Fruit fly (Drosophila melanogaster) whole organism, embryonic: ENCODE data around the gene CG4424.

Experiments
- Adf1 ChIP-seq: fragments of 200-800 bp; sonication (Bioruptor generic); IDR thresholded peaks from 2 replicates; pipeline ENCODE4 v1.3.6; 2022; ENCODE audit warnings: missing biosample characterization, missing genetic modification characterization
- BtbVII ChIP-seq: fragments of 200-800 bp; sonication (Bioruptor generic); optimal IDR thresholded peaks from 3 replicates; lab custom pipeline; 2017; ENCODE audit warnings: missing biosample characterization, mild to moderate bottlenecking, missing genetic modification characterization
- CG12236 ChIP-seq: fragments of 200-800 bp; sonication (Bioruptor generic); optimal IDR thresholded peaks from 2 replicates; lab custom pipeline; 2016; ENCODE audit warnings: missing biosample characterization, missing genetic modification characterization
- CG12942 ChIP-seq: fragments of 200-800 bp; sonication (Bioruptor generic); optimal IDR thresholded peaks from 3 replicates; lab custom pipeline; 2016; ENCODE audit warnings: missing biosample characterization, missing genetic modification characterization
- CG15011 ChIP-seq: fragments of 200-800 bp; sonication (Bioruptor generic); optimal IDR thresholded peaks from 3 replicates; lab custom pipeline; 2018; ENCODE audit warnings: missing biosample characterization, mild to moderate bottlenecking, missing genetic modification characterization
- CG15479 ChIP-seq: fragments of 200-800 bp; sonication (Bioruptor generic); optimal IDR thresholded peaks from 3 replicates; lab custom pipeline; 2019; ENCODE audit warnings: missing biosample characterization, mild to moderate bottlenecking, missing genetic modification characterization, moderate library complexity
- CG17829 ChIP-seq: fragments of 200-800 bp; optimal IDR thresholded peaks from 2 replicates; lab custom pipeline; 2019; ENCODE audit warnings: missing biosample characterization, mild to moderate bottlenecking, missing genetic modification characterization, moderate library complexity
- CG2129 ChIP-seq: fragments of 200-800 bp; sonication (Bioruptor generic); IDR thresholded peaks from 2 replicates; pipeline ENCODE4 v1.3.6; 2022; ENCODE audit warnings: missing biosample characterization, missing genetic modification characterization; ENCODE audit not compliant: partially characterized antibody
- CG2712 ChIP-seq: fragments of 200-800 bp; optimal IDR thresholded peaks from 3 replicates; lab custom pipeline; 2019; ENCODE audit warnings: missing biosample characterization, mild to moderate bottlenecking, missing genetic modification characterization, moderate library complexity
- CG31365 ChIP-seq: fragments of 200-800 bp; sonication (Bioruptor generic); optimal IDR thresholded peaks from 2 replicates; lab custom pipeline; 2018; ENCODE audit warnings: missing biosample characterization, mild to moderate bottlenecking, missing genetic modification characterization
- CG3281 ChIP-seq: fragments of 200-800 bp; sonication (Bioruptor generic); optimal IDR thresholded peaks from 3 replicates; lab custom pipeline; 2017; ENCODE audit warnings: missing biosample characterization, mild to moderate bottlenecking, missing genetic modification characterization
- CG3995 ChIP-seq: fragments of 200-800 bp; sonication (Bioruptor generic); optimal IDR thresholded peaks from 3 replicates; lab custom pipeline; 2016; ENCODE audit warnings: missing biosample characterization, missing genetic modification characterization
- CG4424 ChIP-seq: fragments of 200-800 bp; sonication (Bioruptor generic); optimal IDR thresholded peaks from 3 replicates; lab custom pipeline; 2016; ENCODE audit warnings: missing biosample characterization, missing genetic modification characterization
- CG5953 ChIP-seq: fragments of 200-800 bp; sonication (Bioruptor generic); IDR thresholded peaks from 2 replicates; pipeline ENCODE4 v1.3.6; 2022; ENCODE audit warnings: missing biosample characterization, missing genetic modification characterization
- CG7928 ChIP-seq: fragments of 200-800 bp; sonication (Bioruptor generic); optimal IDR thresholded peaks from 2 replicates; lab custom pipeline; 2017; ENCODE audit warnings: missing biosample characterization, mild to moderate bottlenecking, missing genetic modification characterization
- CG8944 ChIP-seq: fragments of 200-800 bp; sonication (Bioruptor generic); optimal IDR thresholded peaks from 3 replicates; lab custom pipeline; 2016; ENCODE audit warnings: missing biosample characterization, missing genetic modification characterization
- CoRest ChIP-seq: fragments of 200-800 bp; sonication (Bioruptor generic); optimal IDR thresholded peaks from 3 replicates; lab custom pipeline; 2018; ENCODE audit warnings: missing biosample characterization, mild to moderate bottlenecking, missing genetic modification characterization, moderate library complexity
- CrebB ChIP-seq: fragments of 200-800 bp; sonication (Bioruptor generic); optimal IDR thresholded peaks from 3 replicates; lab custom pipeline; 2018; ENCODE audit warnings: missing biosample characterization, mild to moderate bottlenecking, missing genetic modification characterization
- Dfd ChIP-seq, 2 experiments: fragments of >200 bp; optimal IDR thresholded peaks; 2 replicates each; lab custom pipeline; 2017; ENCODE audit warnings: missing biosample characterization in 2 of 2, missing genetic modification characterization in 2 of 2
- Doc2 ChIP-seq: fragments of 200-800 bp; sonication (Bioruptor generic); IDR thresholded peaks from 2 replicates; pipeline ENCODE4 v1.3.6; 2022; ENCODE audit warnings: missing biosample characterization, missing genetic modification characterization
- Dref ChIP-seq: fragments of 200-800 bp; sonication (Bioruptor generic); IDR thresholded peaks from 2 replicates; pipeline ENCODE4 v1.3.6; 2022; ENCODE audit warnings: missing biosample characterization, missing genetic modification characterization
- H2.0 ChIP-seq: fragments of 200-800 bp; sonication (Bioruptor generic); IDR thresholded peaks from 2 replicates; pipeline ENCODE4 v1.3.6; 2022; ENCODE audit warnings: missing biosample characterization, missing genetic modification characterization
- Hmx ChIP-seq: fragments of 200-800 bp; sonication (Bioruptor generic); optimal IDR thresholded peaks from 2 replicates; lab custom pipeline; 2016; ENCODE audit warnings: missing biosample characterization, missing genetic modification characterization
- Hsf ChIP-seq: fragments of 200-800 bp; sonication (Bioruptor generic); optimal IDR thresholded peaks from 3 replicates; lab custom pipeline; 2016; ENCODE audit warnings: missing biosample characterization, missing genetic modification characterization
- Max ChIP-seq: fragments of 200-800 bp; sonication (Bioruptor generic); optimal IDR thresholded peaks from 2 replicates; lab custom pipeline; 2016; ENCODE audit warnings: missing biosample characterization, mild to moderate bottlenecking, missing genetic modification characterization
- Meics ChIP-seq: fragments of 200-800 bp; sonication (Bioruptor generic); optimal IDR thresholded peaks from 2 replicates; lab custom pipeline; 2017; ENCODE audit warnings: missing biosample characterization, mild to moderate bottlenecking, missing genetic modification characterization
- NFAT ChIP-seq: fragments of 200-800 bp; sonication (Bioruptor generic); IDR thresholded peaks from 2 replicates; pipeline ENCODE4 v1.3.6; 2022; ENCODE audit warnings: missing biosample characterization, missing genetic modification characterization
- Rfx ChIP-seq: fragments of 200-800 bp; sonication (Bioruptor generic); IDR thresholded peaks from 2 replicates; pipeline ENCODE4 v1.3.6; 2022; ENCODE audit warnings: missing biosample characterization, missing genetic modification characterization
- Sin3A ChIP-seq: fragments of >200 bp; optimal IDR thresholded peaks from 2 replicates; lab custom pipeline; 2018
- Sox100B ChIP-seq: fragments of 200-800 bp; sonication (Bioruptor generic); optimal IDR thresholded peaks from 3 replicates; lab custom pipeline; 2018; ENCODE audit warnings: missing biosample characterization, mild to moderate bottlenecking, missing genetic modification characterization
- Trl ChIP-seq, 3 experiments: fragments of >200 bp in 2 of 3; fragments of 200-800 bp in 1 of 3; sonication (Bioruptor generic) in 1 of 3; optimal IDR thresholded peaks; 2 replicates in 1 of 3; 3 replicates in 2 of 3; lab custom pipeline; 2016 to 2017; ENCODE audit warnings: missing biosample characterization in 1 of 3, missing genetic modification characterization in 1 of 3
- Xbp1 ChIP-seq: fragments of 200-800 bp; sonication (Bioruptor generic); optimal IDR thresholded peaks from 3 replicates; lab custom pipeline; 2016; ENCODE audit warnings: missing biosample characterization, mild to moderate bottlenecking, missing genetic modification characterization
- bsh ChIP-seq, 2 experiments: fragments of 200-800 bp; sonication (Bioruptor generic); optimal IDR thresholded peaks; 2 replicates each; lab custom pipeline; 2017 to 2018; ENCODE audit warnings: mild to moderate bottlenecking in 2 of 2, missing biosample characterization in 2 of 2, missing genetic modification characterization in 2 of 2, moderate library complexity in 1 of 2
- btn ChIP-seq: fragments of 200-800 bp; sonication (Bioruptor generic); optimal IDR thresholded peaks from 2 replicates; lab custom pipeline; 2016; ENCODE audit warnings: missing biosample characterization, missing genetic modification characterization
- crp ChIP-seq, 2 experiments: fragments of 200-800 bp; sonication (Bioruptor generic); optimal IDR thresholded peaks; 2 replicates in 1 of 2; 3 replicates in 1 of 2; lab custom pipeline; 2017; ENCODE audit warnings: missing biosample characterization in 2 of 2, missing genetic modification characterization in 2 of 2, mild to moderate bottlenecking in 1 of 2, moderate library complexity in 1 of 2
- gcm ChIP-seq: fragments of 200-800 bp; sonication (Bioruptor generic); optimal IDR thresholded peaks from 2 replicates; lab custom pipeline; 2019; ENCODE audit warnings: missing biosample characterization, mild to moderate bottlenecking, missing genetic modification characterization, moderate library complexity
- gem ChIP-seq: fragments of 200-800 bp; sonication (Bioruptor generic); optimal IDR thresholded peaks from 2 replicates; lab custom pipeline; 2019; ENCODE audit warnings: missing biosample characterization, mild to moderate bottlenecking, missing genetic modification characterization, moderate library complexity
- grau ChIP-seq: fragments of 200-800 bp; optimal IDR thresholded peaks from 3 replicates; lab custom pipeline; 2019; ENCODE audit warnings: missing biosample characterization, mild to moderate bottlenecking, missing genetic modification characterization, moderate library complexity
- gsb ChIP-seq: fragments of 200-800 bp; sonication (Bioruptor generic); IDR thresholded peaks from 2 replicates; pipeline ENCODE4 v1.3.6; 2022; ENCODE audit warnings: missing biosample characterization, missing genetic modification characterization
- her ChIP-seq: fragments of 200-800 bp; sonication (Bioruptor generic); optimal IDR thresholded peaks from 2 replicates; lab custom pipeline; 2016; ENCODE audit warnings: missing biosample characterization, missing genetic modification characterization
- hth ChIP-seq: fragments of >200 bp; optimal IDR thresholded peaks from 2 replicates; lab custom pipeline; 2017; ENCODE audit warnings: inconsistent platforms
- inv ChIP-seq: fragments of 200-800 bp; sonication (Bioruptor generic); IDR thresholded peaks from 2 replicates; pipeline ENCODE4 v1.3.6; 2022; ENCODE audit warnings: missing biosample characterization, missing genetic modification characterization; ENCODE audit not compliant: partially characterized antibody
- odd ChIP-seq: fragments of 200-800 bp; sonication (Bioruptor generic); optimal IDR thresholded peaks from 2 replicates; lab custom pipeline; 2017; ENCODE audit warnings: missing biosample characterization, mild to moderate bottlenecking, missing genetic modification characterization
- phol ChIP-seq: fragments of 200-800 bp; sonication (Bioruptor generic); optimal IDR thresholded peaks from 3 replicates; lab custom pipeline; 2018; ENCODE audit warnings: missing biosample characterization, mild to moderate bottlenecking, missing genetic modification characterization, moderate library complexity
- pnt ChIP-seq: fragments of 200-800 bp; sonication (Bioruptor generic); optimal IDR thresholded peaks from 3 replicates; lab custom pipeline; 2016; ENCODE audit warnings: missing biosample characterization, missing genetic modification characterization
- sima ChIP-seq: fragments of 200-800 bp; sonication (Bioruptor generic); optimal IDR thresholded peaks from 2 replicates; lab custom pipeline; 2016; ENCODE audit warnings: missing biosample characterization, missing genetic modification characterization
- slbo ChIP-seq: fragments of 200-800 bp; sonication (Bioruptor generic); IDR thresholded peaks from 2 replicates; pipeline ENCODE4 v1.3.6; 2022; ENCODE audit warnings: missing biosample characterization, missing genetic modification characterization
- ssp ChIP-seq: fragments of 200-800 bp; sonication (Bioruptor generic); IDR thresholded peaks from 2 replicates; pipeline ENCODE4 v1.3.6; 2022; ENCODE audit warnings: missing biosample characterization, missing genetic modification characterization
- wek ChIP-seq: fragments of 200-800 bp; sonication (Bioruptor generic); optimal IDR thresholded peaks from 3 replicates; lab custom pipeline; 2018; ENCODE audit warnings: missing biosample characterization, mild to moderate bottlenecking, missing genetic modification characterization, moderate library complexity
- zfh1 ChIP-seq: fragments of 200-800 bp; sonication (Bioruptor generic); IDR thresholded peaks from 3 replicates; pipeline ENCODE4 v1.3.6; 2022; ENCODE audit warnings: missing biosample characterization, missing genetic modification characterization

The CG4424 gene

dm6 chr3R:20008372-20009051 is 19.3 kb downstream of the CG4424 start, which contains the start of the genes Hs6st and MED25 (continued):
- TF ChIP-seq CG15479 (GFP tag; lab: Kevin White, UChicago) = peak; percentile 69
- TF ChIP-seq bsh (GFP tag; optimal IDR thresholded peaks at IDR 0.05; lab: Kevin White, UChicago) = no peak
- peak; percentile 66 for TF ChIP-seq slbo
- TF ChIP-seq Sox100B (GFP tag; lab: Kevin White, UChicago) = no peak
- no peak for TF ChIP-seq Adf1 (GFP tag; lab: Robert Waterston, UW)
- TF ChIP-seq Doc2 (GFP tag; lab: Robert Waterston, UW) = no peak
- peak; percentile 39 for TF ChIP-seq BtbVII (GFP tag; lab: Kevin White, UChicago)
- TF ChIP-seq gcm (GFP tag; lab: Kevin White, UChicago) = no peak
- peak; percentile 37 for TF ChIP-seq CG2712 (tag; lab: Kevin White, UChicago)
- TF ChIP-seq crp (GFP tag; optimal IDR thresholded peaks at IDR 0.05; lab: Kevin White, UChicago) = peak; percentile 80 to 96
- TF ChIP-seq gsb (GFP tag; lab: Robert Waterston, UW) = no peak
- TF ChIP-seq ssp (GFP tag; lab: Robert Waterston, UW) = no peak
- no peak for TF ChIP-seq NFAT (GFP tag; lab: Robert Waterston, UW)
- TF ChIP-seq Dref (GFP tag; lab: Robert Waterston, UW) = peak; percentile 71
- TF ChIP-seq phol (tag; lab: Kevin White, UChicago) = peak; percentile 79
- TF ChIP-seq CG12942 = no peak
- TF ChIP-seq grau (tag; lab: Kevin White, UChicago) = peak; percentile 38
- no peak for TF ChIP-seq CG3281
- peak; percentile 39 for TF ChIP-seq CrebB (tag; lab: Kevin White, UChicago)
- peak; percentile 43 for TF ChIP-seq CG17829 (tag; lab: Kevin White, UChicago)
- TF ChIP-seq Hmx = no peak
- TF ChIP-seq Meics (GFP tag; lab: Kevin White, UChicago) = peak; percentile 74
- TF ChIP-seq Xbp1 = peak; percentile 19
- no peak for TF ChIP-seq CG5953 (GFP tag; lab: Robert Waterston, UW)
- peak; percentile 65 for TF ChIP-seq CG2129 (GFP tag; lab: Robert Waterston, UW)
- TF ChIP-seq CG12236 = no peak
- TF ChIP-seq Dfd (GFP tag; optimal IDR thresholded peaks at IDR 0.05; lab: Kevin White, UChicago) = no peak
- no peak for TF ChIP-seq hth (lab: Kevin White, UChicago)
- TF ChIP-seq Rfx = peak; percentile 26
- TF ChIP-seq CG7928 = peak; percentile 93
- peak; percentile 9 for TF ChIP-seq Hsf (GFP tag; lab: Kevin White, UChicago)
- TF ChIP-seq zfh1 (GFP tag; lab: Robert Waterston, UW) = peak; percentile 13; the same call in 2 of the 3 replicates
- TF ChIP-seq CG31365 (tag; lab: Kevin White, UChicago) = peak; percentile 15
- no peak for TF ChIP-seq odd (GFP tag; lab: Kevin White, UChicago)
- peak; percentile 49 for TF ChIP-seq CoRest (tag; lab: Kevin White, UChicago)
- TF ChIP-seq btn (GFP tag; lab: Kevin White, UChicago) = no peak
- TF ChIP-seq her (GFP tag; lab: Kevin White, UChicago) = peak; percentile 18
- peak; percentile 59 for TF ChIP-seq CG15011 (GFP tag; lab: Kevin White, UChicago)
- peak; percentile 71 for TF ChIP-seq inv (GFP tag; lab: Robert Waterston, UW)
- TF ChIP-seq H2.0 = no peak
- TF ChIP-seq gem (tag; lab: Kevin White, UChicago) = no peak
- TF ChIP-seq sima (GFP tag; lab: Kevin White, UChicago) = no peak
- TF ChIP-seq Trl (optimal IDR thresholded peaks at IDR 0.05; lab: Kevin White, UChicago) = no peak
- no peak for TF ChIP-seq Trl (GFP tag; optimal IDR thresholded peaks at IDR 0.05; lab: Kevin White, UChicago)
- TF ChIP-seq CG8944 (GFP tag; lab: Kevin White, UChicago) = peak; percentile 16
- TF ChIP-seq pnt (GFP tag; lab: Kevin White, UChicago) = no peak
- peak; percentile 29 for TF ChIP-seq wek (GFP tag; lab: Kevin White, UChicago)
- peak; percentile 44 for TF ChIP-seq Max (GFP tag; lab: Kevin White, UChicago)
- TF ChIP-seq CG4424 (GFP tag; lab: Kevin White, UChicago) = peak; percentile 57
- peak; percentile 88 for TF ChIP-seq Sin3A
- TF ChIP-seq CG3995 (GFP tag; lab: Kevin White, UChicago) = peak; percentile 63
